Worm (Caenorhabditis elegans) whole organism, L1 larva: ENCODE results near the gene dro-1.

Experiments
- ama-1 ChIP-seq: fragments of 150-350 bp; optimal IDR thresholded peaks from 2 replicates; lab custom pipeline; 2014
- ces-1 ChIP-seq: fragments of 150-350 bp; optimal IDR thresholded peaks from 2 replicates; lab custom pipeline; 2014; ENCODE audit warnings: missing biosample characterization, missing genetic modification reagents, missing genetic modification characterization
- mdl-1 ChIP-seq, 2 experiments: fragments of 150-350 bp; optimal IDR thresholded peaks; 2 replicates each; lab custom pipeline; 2014 to 2017; ENCODE audit warnings: missing biosample characterization in 2 of 2, missing genetic modification characterization in 2 of 2, inconsistent platforms in 1 of 2
- nhr-12 ChIP-seq: sonication (generic microtip); optimal IDR thresholded peaks from 2 replicates; lab custom pipeline; 2017; ENCODE audit warnings: missing biosample characterization, missing genetic modification characterization
- nhr-85 ChIP-seq: sonication (generic microtip); peaks from one replicate; lab custom pipeline; 2016; ENCODE audit warnings: missing genetic modification characterization, inconsistent platforms, missing compliant biosample characterization
- unc-62 ChIP-seq: fragments of 150-350 bp; optimal IDR thresholded peaks from 2 replicates; lab custom pipeline; 2014; ENCODE audit warnings: missing biosample characterization, missing genetic modification reagents, missing genetic modification characterization

- TF ChIP-seq unc-62 (GFP tag; lab: Kevin White, UChicago), result no peak
- TF ChIP-seq nhr-12 (tag; lab: Kevin White, UChicago), result no peak
- no peak for TF ChIP-seq nhr-85
- TF ChIP-seq mdl-1 (tag; optimal IDR thresholded peaks at IDR 0.05; lab: Kevin White, UChicago), result no peak
- TF ChIP-seq ama-1, result no peak
- no peak for TF ChIP-seq ces-1 (GFP tag; lab: Kevin White, UChicago)
Measured at ce11 chrIII:13310552-13310951, 31.9 kb upstream of the dro-1 start.
